Fruit fly (Drosophila melanogaster): ENCODE results near the gene alpha4GT1.

The alpha4GT1 gene

DNA sequence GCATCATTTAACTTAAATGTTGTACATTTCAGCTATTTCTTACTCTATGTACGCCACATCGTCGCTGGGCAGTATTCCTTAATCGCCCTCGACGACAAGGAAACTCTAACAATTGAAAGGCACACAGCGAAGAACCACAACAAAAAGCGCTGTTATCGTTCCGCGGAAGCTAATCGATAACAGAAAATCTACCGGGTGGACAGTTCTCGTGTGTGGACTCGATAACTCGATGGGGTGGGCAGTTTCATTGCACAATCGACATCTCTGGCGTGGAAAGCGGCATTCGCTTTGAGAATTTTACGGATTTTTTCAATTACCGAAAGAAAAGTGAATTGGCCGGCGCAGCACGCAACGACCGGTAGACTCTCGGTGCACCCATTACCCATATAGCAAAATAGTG is at the start of gene alpha4GT1, which contains the start of gene Prp40:
TSS of gene alpha4GT1 (minus strand) at position 156 of the 400 bp plus-strand sequence.
TSS of gene Prp40 (plus strand) at position 241 of the 400 bp plus-strand sequence.
- no peak for TF ChIP-seq D1 (tag; optimal IDR thresholded peaks at IDR 0.05)

DNA sequence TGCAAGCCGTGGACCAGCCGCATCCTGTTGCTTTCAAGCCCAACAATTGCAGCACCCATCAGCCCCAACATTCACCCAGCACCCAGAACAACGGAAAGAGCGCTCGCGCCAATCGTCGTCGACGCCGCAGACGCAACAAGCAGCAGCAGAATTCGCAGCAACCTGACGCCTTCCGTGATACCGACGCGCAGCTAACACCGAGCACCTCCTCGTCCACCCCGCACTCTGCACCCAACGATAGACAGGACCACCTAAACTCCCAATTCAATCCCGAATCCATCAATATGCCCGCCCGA is 36.6 kb upstream of the alpha4GT1 start:
- TF ChIP-seq CG12605 (GFP tag; IDR thresholded peaks at IDR 0.05) (no peak), rn (GFP tag; IDR thresholded peaks at IDR 0.05) (no peak), CG8159 (tag; optimal IDR thresholded peaks at IDR 0.05) (no peak), Ets98B (GFP tag; IDR thresholded peaks at IDR 0.05) (no peak), EcR (GFP tag; optimal IDR thresholded peaks at IDR 0.05) (no peak), CG15710 (tag; optimal IDR thresholded peaks at IDR 0.05) (no peak), gl (tag; optimal IDR thresholded peaks at IDR 0.05) (no peak), CG34367 (tag; optimal IDR thresholded peaks at IDR 0.05) (no peak), CG10348 (GFP tag; IDR thresholded peaks at IDR 0.05) (no peak), fd96Ca (GFP tag; IDR thresholded peaks at IDR 0.05) (no peak), Snoo (tag; optimal IDR thresholded peaks at IDR 0.05) (no peak), Pif1A (GFP tag; optimal IDR thresholded peaks at IDR 0.05) (no peak), D1 (tag; optimal IDR thresholded peaks at IDR 0.05) (no peak), CG13204 (GFP tag; optimal IDR thresholded peaks at IDR 0.05) (no peak), CG14655 (GFP tag; optimal IDR thresholded peaks at IDR 0.05) (no peak), CG9948 (tag; optimal IDR thresholded peaks at IDR 0.05) (no peak)

DNA sequence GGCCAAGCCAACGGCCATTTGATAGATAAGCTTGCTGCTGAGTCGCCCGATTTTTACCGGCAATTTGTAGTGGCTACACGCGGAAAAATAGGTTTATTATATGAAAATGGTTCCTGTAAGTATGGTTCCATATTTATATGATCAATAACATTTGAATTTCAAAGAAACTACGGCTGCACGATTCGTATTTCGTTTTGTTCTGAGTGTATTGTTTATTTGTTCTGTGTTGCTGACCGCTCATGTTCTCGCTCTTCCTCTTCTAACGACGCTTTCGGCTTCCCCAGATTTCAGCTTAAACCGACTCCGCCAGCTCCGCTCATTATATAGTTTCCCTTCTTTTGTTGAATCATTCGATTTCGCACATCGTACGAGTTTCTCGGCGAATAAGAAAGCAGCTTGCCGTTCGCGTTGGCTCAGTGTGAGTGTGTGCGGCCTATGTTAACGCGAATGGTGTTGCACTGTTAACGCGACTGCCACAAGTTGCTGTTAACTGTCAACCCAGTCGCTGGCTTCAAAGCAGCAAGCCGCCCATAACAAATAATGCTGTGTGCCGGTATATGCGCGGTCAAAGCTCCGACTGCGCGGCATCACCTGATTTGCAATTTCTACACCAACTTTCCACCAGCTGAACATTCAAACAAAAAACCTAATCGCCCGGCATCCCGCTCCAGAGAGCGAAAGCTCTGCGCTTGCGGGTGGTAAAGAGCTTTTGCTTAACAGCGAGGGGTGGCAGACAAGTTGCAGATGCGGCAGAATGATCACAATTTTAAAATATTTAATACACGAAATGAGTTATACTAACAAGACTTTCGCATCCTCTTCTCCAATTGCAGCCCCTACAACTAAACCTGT is 36.1 kb upstream of the alpha4GT1 start:
- peak; percentile 29; the same call in 1 of the 2 replicates for TF ChIP-seq CG12605 (GFP tag; IDR thresholded peaks at IDR 0.05)
- no peak for TF ChIP-seq CG32121 (GFP tag; IDR thresholded peaks at IDR 0.05)
- TF ChIP-seq Snoo (tag; optimal IDR thresholded peaks at IDR 0.05), result no peak
- TF ChIP-seq CG34367 (tag; optimal IDR thresholded peaks at IDR 0.05), result no peak
- TF ChIP-seq Ets98B (GFP tag; IDR thresholded peaks at IDR 0.05), result peak; percentile 36
- TF ChIP-seq rn (GFP tag; IDR thresholded peaks at IDR 0.05), result no peak
- peak; percentile 52; the same call in 2 of the 3 replicates for TF ChIP-seq CG4496 (GFP tag; IDR thresholded peaks at IDR 0.05)
- peak; percentile 69; the same call in 2 of the 3 replicates for TF ChIP-seq fd96Ca (GFP tag; IDR thresholded peaks at IDR 0.05)

DNA sequence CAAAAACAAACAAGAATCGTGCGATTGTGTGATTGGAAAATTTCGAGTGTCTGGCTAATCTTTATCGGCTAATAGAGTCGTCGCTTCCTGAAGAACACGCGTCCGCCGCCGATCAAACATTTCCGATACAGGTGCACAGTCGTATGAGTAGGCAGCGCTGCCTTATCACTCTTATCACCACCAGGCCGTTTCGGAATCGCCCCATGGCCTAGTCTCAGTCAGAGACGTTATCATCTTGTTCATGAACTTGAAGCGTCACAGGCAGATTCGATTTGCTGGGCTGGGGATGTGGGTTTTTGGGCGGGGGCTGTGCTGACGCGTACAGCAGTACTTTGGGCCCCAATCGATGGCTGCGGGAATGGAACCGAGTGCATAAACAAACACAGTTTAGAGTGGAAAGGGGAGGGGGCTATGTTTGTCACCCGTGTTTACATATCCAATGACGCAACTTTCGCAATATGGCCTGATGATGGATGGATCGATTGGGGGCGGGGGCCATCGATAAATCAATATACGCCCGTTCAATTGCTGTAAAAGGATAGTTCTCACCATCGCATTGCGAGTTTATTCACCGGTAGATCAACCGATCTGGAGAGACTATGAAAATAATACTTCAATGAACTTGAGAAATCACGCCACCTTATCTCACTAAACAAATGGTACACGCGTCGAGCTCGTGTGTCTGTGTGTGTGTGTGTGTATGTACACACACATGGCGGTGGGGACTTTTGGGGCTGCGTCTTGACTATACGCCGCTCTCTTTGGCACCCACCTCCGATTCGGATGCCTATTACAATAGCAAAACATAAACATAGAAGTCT is 35.2 kb upstream of the alpha4GT1 start:
- TF ChIP-seq EcR (GFP tag; optimal IDR thresholded peaks at IDR 0.05) (peak; percentile 0), Pif1B (GFP tag; optimal IDR thresholded peaks at IDR 0.05) (no peak), fd96Ca (GFP tag; IDR thresholded peaks at IDR 0.05) (no peak)

DNA sequence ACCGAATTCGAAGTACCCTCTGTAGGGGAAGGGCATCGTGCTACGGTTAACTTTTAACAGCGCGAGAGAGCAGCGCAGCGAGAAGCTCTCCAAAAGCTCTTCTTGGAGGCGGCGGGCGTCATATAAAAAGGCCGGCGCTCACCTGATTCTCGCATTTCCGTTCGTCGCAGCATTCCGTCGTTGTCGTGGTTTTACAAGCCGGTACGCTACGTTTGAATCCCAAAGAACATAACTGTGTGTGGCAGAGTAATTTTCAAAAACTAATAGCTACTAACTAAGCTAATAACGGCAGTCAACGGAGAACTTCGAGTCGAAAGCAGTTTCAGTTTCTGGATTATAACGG is 33.5 kb upstream of the alpha4GT1 start, which contains the start of gene FASN1:
TSS of gene FASN1 (plus strand) at position 151 of the 343 bp plus-strand sequence.
- TF ChIP-seq CG15710 (tag; optimal IDR thresholded peaks at IDR 0.05), result no peak
- peak; percentile 11 for TF ChIP-seq Pif1B (GFP tag; optimal IDR thresholded peaks at IDR 0.05)
- peak; percentile 46 for TF ChIP-seq CG12605 (GFP tag; IDR thresholded peaks at IDR 0.05)
- peak; percentile 50; the same call in 2 of the 3 replicates for TF ChIP-seq fd96Ca (GFP tag; IDR thresholded peaks at IDR 0.05)
- no peak for TF ChIP-seq gl (tag; optimal IDR thresholded peaks at IDR 0.05)
- no peak for TF ChIP-seq rn (GFP tag; IDR thresholded peaks at IDR 0.05)
- peak; percentile 23; the same call in 1 of the 2 replicates for TF ChIP-seq CG32121 (GFP tag; IDR thresholded peaks at IDR 0.05)
- 0 out of 3 replicates have a peak, but pooled peaks have one; percentile 58 for TF ChIP-seq CG4496 (GFP tag; IDR thresholded peaks at IDR 0.05)
- TF ChIP-seq Ets98B (GFP tag; IDR thresholded peaks at IDR 0.05), result peak; percentile 52; the same call in 1 of the 2 replicates
- TF ChIP-seq CG8159 (tag; optimal IDR thresholded peaks at IDR 0.05), result peak; percentile 3

DNA sequence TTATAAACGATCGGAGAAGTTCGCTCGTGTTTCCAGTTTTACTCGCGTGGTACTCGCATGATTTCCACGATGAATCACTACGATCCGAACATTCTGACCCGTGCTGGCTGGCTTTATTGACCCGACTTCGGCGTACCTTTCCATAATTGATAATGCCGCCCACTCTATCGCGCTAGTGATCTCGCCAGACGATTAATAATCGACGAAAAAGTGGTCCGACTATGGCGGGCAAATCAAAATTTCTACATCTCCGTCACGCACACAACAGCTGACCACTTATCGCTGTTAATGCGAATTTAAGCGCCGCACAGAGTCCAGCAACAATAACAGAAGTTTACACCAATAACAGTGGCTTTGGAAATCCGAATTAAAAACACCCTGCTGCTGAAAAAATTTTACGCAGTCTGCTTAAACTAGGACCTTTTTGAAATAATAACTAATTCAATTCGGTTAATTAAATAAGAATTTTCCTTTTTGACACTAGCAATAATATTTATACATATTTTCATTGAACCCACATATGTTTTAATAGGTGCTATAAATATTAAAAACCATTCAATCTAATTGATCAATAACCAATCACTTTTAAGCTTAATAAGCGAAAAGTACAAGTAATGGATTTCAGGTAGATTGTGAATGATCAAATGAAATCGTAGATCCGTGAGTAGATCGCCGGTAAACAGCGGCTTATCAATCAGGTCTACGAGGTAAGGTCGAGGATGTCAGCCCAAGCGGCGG is 32.9 kb upstream of the alpha4GT1 start:
- TF ChIP-seq Pif1B (GFP tag; optimal IDR thresholded peaks at IDR 0.05) (peak; percentile 33), fd96Ca (GFP tag; IDR thresholded peaks at IDR 0.05) (no peak), EcR (GFP tag; optimal IDR thresholded peaks at IDR 0.05) (no peak), Pif1A (GFP tag; optimal IDR thresholded peaks at IDR 0.05) (peak; percentile 35), rn (GFP tag; IDR thresholded peaks at IDR 0.05) (no peak), D1 (tag; optimal IDR thresholded peaks at IDR 0.05) (no peak), CG13204 (GFP tag; optimal IDR thresholded peaks at IDR 0.05) (no peak), CG14655 (GFP tag; optimal IDR thresholded peaks at IDR 0.05) (peak; percentile 75), Ets98B (GFP tag; IDR thresholded peaks at IDR 0.05) (no peak), CG10348 (GFP tag; IDR thresholded peaks at IDR 0.05) (no peak), CG8301 (tag; optimal IDR thresholded peaks at IDR 0.05) (no peak), CG9948 (tag; optimal IDR thresholded peaks at IDR 0.05) (peak; percentile 21), gl (tag; optimal IDR thresholded peaks at IDR 0.05) (no peak), CG12605 (GFP tag; IDR thresholded peaks at IDR 0.05) (no peak), CG15710 (tag; optimal IDR thresholded peaks at IDR 0.05) (peak; percentile 38), CG17806 (tag; optimal IDR thresholded peaks at IDR 0.05) (no peak), CG32121 (GFP tag; IDR thresholded peaks at IDR 0.05) (no peak), CG8159 (tag; optimal IDR thresholded peaks at IDR 0.05) (peak; percentile 54), CG34367 (tag; optimal IDR thresholded peaks at IDR 0.05) (no peak), Snoo (tag; optimal IDR thresholded peaks at IDR 0.05) (no peak), CG4496 (GFP tag; IDR thresholded peaks at IDR 0.05) (no peak)
